Fruit fly (Drosophila melanogaster): ENCODE results near the gene CG14840.

CG14840 gene

DNA sequence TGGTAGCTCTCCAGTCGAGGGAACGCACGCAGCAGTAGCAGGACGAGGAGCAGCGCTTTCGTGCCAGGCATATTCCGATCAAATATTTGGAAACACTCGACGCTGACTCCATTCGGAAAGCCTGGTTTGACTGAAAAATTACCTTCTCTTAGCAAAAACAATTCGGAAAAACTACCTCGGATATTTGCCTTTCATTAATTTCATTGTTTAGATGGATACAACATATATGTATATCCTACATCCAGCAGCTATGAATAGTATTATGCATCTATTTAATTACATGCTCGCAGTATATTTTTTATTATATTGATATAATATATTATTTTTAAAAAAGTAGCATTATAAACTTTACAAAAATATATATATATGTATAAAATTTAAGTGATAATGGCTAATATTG is at the start of gene CG14840:
Gene CG14840, minus strand, starts transcription at position 101 of the 400 bp plus-strand sequence.
- TF ChIP-seq psq (optimal IDR thresholded peaks at IDR 0.05) (no peak), Dll (optimal IDR thresholded peaks at IDR 0.05) (no peak), CG8478 (optimal IDR thresholded peaks at IDR 0.05) (no peak), pan (optimal IDR thresholded peaks at IDR 0.05) (no peak), usp (GFP tag; optimal IDR thresholded peaks at IDR 0.05) (no peak), EcR (GFP tag; optimal IDR thresholded peaks at IDR 0.05) (no peak)

DNA sequence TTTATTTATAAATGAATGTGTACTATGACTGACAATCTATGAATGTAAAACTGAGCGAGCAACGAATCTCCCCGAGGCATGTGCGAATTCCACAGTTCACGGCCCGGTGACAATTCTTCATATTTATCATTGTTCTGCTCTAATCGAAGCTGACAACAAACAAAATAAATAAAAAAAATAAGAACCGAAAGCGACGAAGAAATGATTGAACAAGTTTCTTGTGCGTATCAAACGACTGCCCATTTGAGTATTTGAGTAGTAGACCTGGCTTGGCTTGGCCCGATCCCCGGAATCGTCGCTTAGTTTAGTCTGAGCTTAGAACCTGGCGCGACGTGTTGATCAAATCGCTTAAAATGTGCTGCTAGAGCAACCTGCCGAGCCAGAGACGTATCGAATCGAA is 49.0 kb upstream of the CG14840 start, which contains the start of gene CG31321:
Gene CG31321, plus strand, starts transcription at position 301 of the 400 bp plus-strand sequence.
- TF ChIP-seq EcR (GFP tag; optimal IDR thresholded peaks at IDR 0.05) = no peak
- no peak for TF ChIP-seq pan (optimal IDR thresholded peaks at IDR 0.05)
- TF ChIP-seq usp (GFP tag; optimal IDR thresholded peaks at IDR 0.05) = no peak
- TF ChIP-seq psq (optimal IDR thresholded peaks at IDR 0.05) = no peak
- no peak for TF ChIP-seq CG8478 (optimal IDR thresholded peaks at IDR 0.05)
- no peak for TF ChIP-seq Dll (optimal IDR thresholded peaks at IDR 0.05)

DNA sequence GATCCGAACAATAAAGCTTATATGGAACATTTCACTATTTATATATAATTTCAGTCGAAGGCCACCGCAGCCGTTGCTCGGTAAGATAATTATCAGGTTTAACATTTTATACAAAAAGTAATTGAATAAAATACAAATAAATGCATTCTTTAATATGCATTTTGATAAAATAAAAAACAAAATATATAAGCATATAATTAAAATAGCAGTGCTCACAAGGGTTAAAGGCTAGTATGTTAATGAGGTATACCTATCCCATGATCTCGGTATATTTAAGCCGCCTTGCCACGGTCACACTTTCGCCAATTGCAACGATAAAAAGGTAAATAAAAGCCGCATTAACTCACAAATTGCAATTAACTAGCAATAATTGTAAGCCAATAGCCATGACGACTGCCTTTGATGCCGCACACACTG is 47.8 kb upstream of the CG14840 start, which contains the start of gene Polr2I:
Gene Polr2I, plus strand, starts transcription at position 289 of the 417 bp plus-strand sequence.
- no peak for TF ChIP-seq psq (optimal IDR thresholded peaks at IDR 0.05)
- no peak for TF ChIP-seq EcR (GFP tag; optimal IDR thresholded peaks at IDR 0.05)
- TF ChIP-seq pan (optimal IDR thresholded peaks at IDR 0.05) = no peak
- no peak for TF ChIP-seq usp (GFP tag; optimal IDR thresholded peaks at IDR 0.05)
- TF ChIP-seq Dll (optimal IDR thresholded peaks at IDR 0.05) = no peak
- TF ChIP-seq CG8478 (optimal IDR thresholded peaks at IDR 0.05) = no peak

DNA sequence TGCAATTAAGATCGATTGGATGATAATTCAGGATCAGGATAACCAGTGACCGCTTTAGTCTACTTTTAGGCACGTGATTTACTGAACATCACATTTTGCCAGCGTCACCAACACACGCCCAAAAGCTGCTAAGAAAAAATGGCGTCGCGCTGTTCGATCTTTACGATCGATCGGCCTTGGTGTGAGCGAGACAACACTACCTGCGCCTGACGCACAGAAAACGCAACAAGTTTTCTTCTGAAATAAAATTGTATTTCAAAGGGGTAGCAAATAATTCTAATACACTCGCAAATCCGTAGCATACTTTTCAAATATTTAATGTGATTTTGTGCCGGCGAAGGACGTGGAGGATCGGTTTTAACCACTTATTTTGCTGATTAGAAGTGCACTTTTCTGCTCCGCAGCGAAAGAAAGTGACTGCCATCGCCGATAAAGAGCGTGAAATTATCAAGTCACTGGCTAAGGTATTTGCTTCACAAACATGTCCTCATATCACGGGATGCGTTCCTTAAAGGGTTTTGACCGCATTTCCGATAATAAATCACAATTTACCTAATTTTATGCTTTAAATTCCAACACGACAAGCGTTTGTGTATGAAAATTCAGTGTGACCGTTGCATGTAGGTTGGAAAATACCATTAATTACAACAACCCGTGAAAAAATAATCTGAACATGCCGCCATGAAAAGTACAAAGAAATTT is 47.1 kb upstream of the CG14840 start:
- TF ChIP-seq EcR (GFP tag; optimal IDR thresholded peaks at IDR 0.05) (no peak), CG8478 (optimal IDR thresholded peaks at IDR 0.05) (peak; percentile 22), Dll (optimal IDR thresholded peaks at IDR 0.05) (no peak), pan (optimal IDR thresholded peaks at IDR 0.05) (no peak), usp (GFP tag; optimal IDR thresholded peaks at IDR 0.05) (no peak)

DNA sequence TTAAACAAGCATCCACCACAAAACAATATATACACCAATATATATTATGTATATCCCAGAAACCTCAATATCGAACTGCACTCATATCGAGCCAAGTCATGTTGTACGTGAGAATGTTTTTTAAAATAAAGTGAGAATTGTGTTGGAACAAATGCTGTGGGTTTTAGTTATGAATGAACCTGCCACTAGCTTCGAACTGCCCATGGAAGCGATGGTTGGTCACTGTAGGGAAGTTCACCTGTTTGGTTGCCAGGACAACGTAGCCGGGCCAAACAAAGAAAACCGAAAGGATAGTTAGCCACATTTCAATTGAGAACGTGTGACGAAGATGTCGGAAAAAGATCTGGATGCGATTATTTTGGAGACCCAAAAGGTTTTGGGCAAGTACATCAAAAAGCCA is 41.1 kb upstream of the CG14840 start, which contains the start of gene IFT54:
Gene IFT54, plus strand, starts transcription at position 301 of the 400 bp plus-strand sequence.
- TF ChIP-seq pan (optimal IDR thresholded peaks at IDR 0.05) = no peak
- no peak for TF ChIP-seq psq (optimal IDR thresholded peaks at IDR 0.05)
- TF ChIP-seq usp (GFP tag; optimal IDR thresholded peaks at IDR 0.05) = no peak
- TF ChIP-seq EcR (GFP tag; optimal IDR thresholded peaks at IDR 0.05) = no peak

DNA sequence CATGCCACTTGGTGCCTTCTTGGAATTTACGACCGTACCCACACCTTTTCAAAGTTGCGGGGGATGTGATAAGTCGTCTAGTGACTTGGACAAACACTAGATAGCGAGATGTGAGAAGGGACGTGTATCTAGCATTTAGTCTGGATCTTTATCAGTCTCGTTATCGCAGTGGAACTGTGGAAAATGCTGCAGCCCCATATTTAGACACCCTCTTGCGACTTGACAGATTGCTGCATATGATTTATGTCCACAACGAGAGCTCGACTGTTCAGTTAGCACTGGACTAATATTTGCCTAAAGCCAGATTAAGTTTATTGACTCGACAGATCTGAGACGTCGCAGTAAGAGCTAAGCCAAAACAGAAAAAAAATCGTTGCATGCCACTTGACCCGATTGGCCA is 38.9 kb upstream of the CG14840 start:
- no peak for TF ChIP-seq pan (optimal IDR thresholded peaks at IDR 0.05)
- TF ChIP-seq psq (optimal IDR thresholded peaks at IDR 0.05) = no peak
- TF ChIP-seq CG8478 (optimal IDR thresholded peaks at IDR 0.05) = no peak
- TF ChIP-seq Dll (optimal IDR thresholded peaks at IDR 0.05) = no peak
- TF ChIP-seq usp (GFP tag; optimal IDR thresholded peaks at IDR 0.05) = no peak
- no peak for TF ChIP-seq EcR (GFP tag; optimal IDR thresholded peaks at IDR 0.05)

DNA sequence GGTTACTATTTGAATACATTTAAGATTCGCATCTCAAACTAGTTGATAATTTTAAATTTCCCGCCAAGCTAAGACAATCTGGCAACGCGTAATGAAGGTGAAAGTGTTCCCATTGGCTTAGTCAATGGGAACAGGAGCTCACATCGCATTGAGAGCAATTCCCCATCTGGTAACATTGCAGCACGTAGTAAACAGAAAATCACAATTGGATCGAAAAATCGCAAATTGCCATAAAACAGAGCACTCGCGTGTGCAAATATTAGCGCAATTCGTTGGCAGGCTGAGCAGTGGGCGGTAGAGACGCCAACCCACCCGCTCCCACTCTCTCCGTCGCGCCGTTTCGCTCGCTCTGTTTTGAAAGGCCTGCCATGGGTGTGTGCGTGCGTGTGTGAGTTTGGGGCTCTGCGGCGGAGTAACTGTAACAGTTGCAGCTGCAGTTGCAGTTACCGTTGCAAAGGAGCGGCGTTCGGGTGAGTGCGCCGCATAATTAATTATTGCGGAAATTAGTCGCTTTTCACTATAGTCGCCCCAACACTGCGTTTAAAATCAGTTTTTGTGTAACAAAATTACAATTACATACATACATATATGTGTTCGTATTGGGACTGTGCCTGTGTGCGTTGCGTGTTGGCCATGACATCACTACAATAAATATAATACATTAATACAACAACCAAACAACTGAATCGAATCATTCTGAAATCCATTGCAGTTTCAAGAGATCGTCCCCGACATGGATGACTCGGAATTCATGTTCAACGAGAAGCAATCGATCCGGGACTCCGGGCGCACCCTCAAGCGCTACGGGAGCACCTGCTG is 37.3 kb upstream of the CG14840 start:
- TF ChIP-seq CG8478 (optimal IDR thresholded peaks at IDR 0.05) = no peak
- no peak for TF ChIP-seq psq (optimal IDR thresholded peaks at IDR 0.05)
- no peak for TF ChIP-seq Dll (optimal IDR thresholded peaks at IDR 0.05)
- no peak for TF ChIP-seq usp (GFP tag; optimal IDR thresholded peaks at IDR 0.05)
- TF ChIP-seq pan (optimal IDR thresholded peaks at IDR 0.05) = no peak
- TF ChIP-seq EcR (GFP tag; optimal IDR thresholded peaks at IDR 0.05) = no peak

DNA sequence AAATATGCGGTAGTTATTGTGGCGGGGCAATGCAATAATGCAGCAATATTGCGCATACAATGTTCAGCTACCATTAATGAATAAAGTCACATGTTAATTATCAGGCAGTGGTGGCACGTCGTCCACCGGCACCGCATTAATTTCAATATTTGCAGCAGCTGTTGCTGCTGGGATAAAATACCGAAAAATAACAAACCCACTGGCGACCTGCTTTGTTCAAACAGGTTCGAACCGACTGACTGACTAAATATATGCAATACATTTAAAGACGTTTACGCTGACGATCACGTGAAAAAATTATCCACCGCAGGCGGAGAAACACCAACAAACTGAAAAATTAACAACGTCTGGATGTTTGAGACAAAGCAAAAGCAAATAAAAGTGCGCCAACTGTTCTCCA is 36.5 kb upstream of the CG14840 start:
- TF ChIP-seq pan (optimal IDR thresholded peaks at IDR 0.05) (no peak), usp (GFP tag; optimal IDR thresholded peaks at IDR 0.05) (no peak), CG8478 (optimal IDR thresholded peaks at IDR 0.05) (no peak), EcR (GFP tag; optimal IDR thresholded peaks at IDR 0.05) (no peak), psq (optimal IDR thresholded peaks at IDR 0.05) (no peak), Dll (optimal IDR thresholded peaks at IDR 0.05) (no peak)

DNA sequence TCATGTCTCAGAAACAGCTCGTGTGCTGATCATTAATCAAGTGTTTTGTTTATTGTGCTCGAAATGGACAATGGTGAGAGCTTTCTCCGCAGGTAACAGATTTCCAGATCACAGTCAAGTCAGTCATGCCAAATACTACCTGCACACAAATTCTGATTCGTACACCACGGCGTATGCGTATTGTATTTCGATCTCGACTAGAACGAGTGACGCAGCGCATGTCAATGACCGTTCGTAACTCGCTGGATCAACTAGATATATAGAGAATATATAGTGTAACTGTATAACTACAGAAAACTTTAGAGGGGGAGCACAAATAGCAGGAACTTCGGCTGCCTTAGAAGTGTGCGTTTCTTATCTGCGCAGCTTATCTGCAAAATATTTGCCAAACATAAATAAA is 35.7 kb upstream of the CG14840 start:
- TF ChIP-seq EcR (GFP tag; optimal IDR thresholded peaks at IDR 0.05) = no peak
- no peak for TF ChIP-seq usp (GFP tag; optimal IDR thresholded peaks at IDR 0.05)
- TF ChIP-seq Dll (optimal IDR thresholded peaks at IDR 0.05) = no peak
- TF ChIP-seq pan (optimal IDR thresholded peaks at IDR 0.05) = no peak
- no peak for TF ChIP-seq psq (optimal IDR thresholded peaks at IDR 0.05)
- no peak for TF ChIP-seq CG8478 (optimal IDR thresholded peaks at IDR 0.05)

DNA sequence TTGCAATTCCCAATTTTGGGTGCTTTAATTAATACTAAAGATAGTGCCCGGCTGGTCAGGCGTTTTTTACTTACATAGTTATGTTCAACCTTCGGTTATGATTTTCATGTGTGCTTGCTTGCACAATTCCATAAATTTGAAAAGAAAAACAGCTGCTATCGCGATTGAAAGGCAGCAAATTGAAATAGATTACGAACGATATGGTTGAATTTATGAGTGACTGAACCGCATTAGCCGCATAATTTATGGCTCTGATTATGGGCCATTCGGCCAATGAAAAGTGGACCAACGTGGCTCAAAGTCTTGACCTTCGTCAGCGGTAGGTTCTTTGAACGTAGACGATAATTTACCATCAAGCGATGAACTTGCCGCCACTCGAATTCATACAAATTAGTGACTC is 35.1 kb upstream of the CG14840 start:
- TF ChIP-seq psq (optimal IDR thresholded peaks at IDR 0.05) = no peak
- no peak for TF ChIP-seq EcR (GFP tag; optimal IDR thresholded peaks at IDR 0.05)
- no peak for TF ChIP-seq pan (optimal IDR thresholded peaks at IDR 0.05)
- no peak for TF ChIP-seq CG8478 (optimal IDR thresholded peaks at IDR 0.05)
- no peak for TF ChIP-seq Dll (optimal IDR thresholded peaks at IDR 0.05)
- TF ChIP-seq usp (GFP tag; optimal IDR thresholded peaks at IDR 0.05) = no peak

DNA sequence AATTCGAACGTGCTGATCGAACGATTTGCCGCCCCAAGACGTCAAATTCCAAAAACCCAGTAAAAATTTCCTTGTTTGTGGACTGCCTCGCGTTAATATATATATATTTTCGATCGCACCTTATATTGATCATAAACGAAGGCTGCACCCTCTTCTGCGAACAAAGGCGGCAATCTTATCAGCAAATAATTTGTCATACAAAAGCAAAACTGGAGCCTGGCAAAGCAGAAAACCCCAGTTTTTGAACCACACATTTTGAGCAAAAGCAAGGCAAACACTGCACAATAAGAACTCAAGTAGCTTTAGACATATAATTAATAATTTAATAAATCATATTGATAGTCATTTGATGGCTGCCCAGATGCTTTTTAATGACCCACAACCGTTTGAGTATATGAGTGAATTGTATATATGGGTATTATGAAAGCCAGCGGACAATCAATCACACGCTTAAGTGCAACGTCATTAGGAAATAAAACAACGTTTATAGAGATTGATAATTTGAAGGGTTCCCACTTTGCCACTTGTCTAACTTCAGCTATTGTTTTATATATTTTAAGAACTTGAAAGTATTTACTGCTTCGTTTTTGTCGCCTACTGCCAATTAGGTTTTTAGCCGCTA is 33.5 kb upstream of the CG14840 start:
- no peak for TF ChIP-seq pan (optimal IDR thresholded peaks at IDR 0.05)

DNA sequence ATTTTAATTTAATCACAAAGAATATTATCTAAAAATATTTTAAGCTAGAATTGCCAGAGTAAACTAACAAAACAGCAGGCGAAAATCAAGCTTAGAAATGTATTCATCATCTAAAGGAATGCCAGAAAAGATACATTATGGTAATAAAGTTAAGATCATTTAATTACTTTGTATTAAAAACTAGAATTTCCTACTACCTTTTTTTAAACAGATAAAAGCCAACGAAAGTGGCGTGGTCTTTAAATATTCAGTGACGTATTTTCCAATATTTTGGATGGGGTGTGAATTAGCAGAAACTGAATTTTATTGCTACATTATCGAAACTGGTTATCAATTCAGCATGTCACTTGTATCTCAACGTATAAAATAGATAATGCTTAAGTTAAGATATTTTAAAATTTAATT is 31.3 kb upstream of the CG14840 start:
- TF ChIP-seq Dll (optimal IDR thresholded peaks at IDR 0.05) (no peak), usp (GFP tag; optimal IDR thresholded peaks at IDR 0.05) (no peak), CG8478 (optimal IDR thresholded peaks at IDR 0.05) (no peak), pan (optimal IDR thresholded peaks at IDR 0.05) (no peak), EcR (GFP tag; optimal IDR thresholded peaks at IDR 0.05) (no peak), psq (optimal IDR thresholded peaks at IDR 0.05) (no peak)

Data from whole organism.